Worm (Caenorhabditis elegans) whole organism, L4 larva: ENCODE results near the gene Y65A5A.24.

ENCODE experiments used
- F44E2.7 ChIP-seq: fragments of 200-800 bp; sonication (Bioruptor generic); IDR thresholded peaks from 2 replicates; pipeline ENCODE4 v2.1.2; 2022; ENCODE audit warnings: missing genetic modification characterization, missing compliant biosample characterization
- F49E8.2 ChIP-seq: sonication (generic microtip); optimal IDR thresholded peaks from 2 replicates; lab custom pipeline; 2016; ENCODE audit warnings: missing compliant biosample characterization, mild to moderate bottlenecking, missing genetic modification characterization, borderline replicate concordance
- R02D3.7 ChIP-seq: fragments of 150-350 bp; sonication (generic microtip); optimal IDR thresholded peaks from 3 replicates; lab custom pipeline; 2014; ENCODE audit warnings: missing biosample characterization, missing genetic modification characterization
- T20F7.1 ChIP-seq: fragments of 200-800 bp; sonication (Bioruptor generic); optimal IDR thresholded peaks from 2 replicates; lab custom pipeline; 2018; ENCODE audit warnings: mild to moderate bottlenecking, missing genetic modification characterization, missing compliant biosample characterization
- T26A8.4 ChIP-seq: fragments of 200-800 bp; sonication (Bioruptor generic); IDR thresholded peaks from 2 replicates; pipeline ENCODE4 v1.3.6; 2022; ENCODE audit warnings: missing genetic modification characterization, missing compliant biosample characterization
- Y75B8A.6 ChIP-seq: fragments of 200-800 bp; sonication (Bioruptor generic); IDR thresholded peaks from 2 replicates; pipeline ENCODE4 v1.3.6; 2022; ENCODE audit warnings: missing genetic modification reagents, missing genetic modification characterization, missing compliant biosample characterization
- ZK337.2 ChIP-seq: fragments of 200-800 bp; sonication (Bioruptor generic); IDR thresholded peaks from 2 replicates; pipeline ENCODE4 v1.3.6; 2022; ENCODE audit warnings: missing genetic modification reagents, missing genetic modification characterization, missing compliant biosample characterization
- aha-1 ChIP-seq: fragments of 150-350 bp; peaks from one replicate; lab custom pipeline; 2014; ENCODE audit warnings: missing biosample characterization, missing genetic modification characterization
- aly-2 ChIP-seq: sonication (generic microtip); optimal IDR thresholded peaks from 2 replicates; lab custom pipeline; 2018; ENCODE audit warnings: missing biosample characterization, missing genetic modification characterization
- ama-1 ChIP-seq: fragments of 150-350 bp; optimal IDR thresholded peaks from 2 replicates; lab custom pipeline; 2014; ENCODE audit warnings: inconsistent platforms, mixed read lengths
- arid-1 ChIP-seq: fragments of 200-800 bp; sonication (Bioruptor generic); conservative IDR thresholded peaks from 2 replicates; pipeline ENCODE4 v1.3.6; 2022; ENCODE audit warnings: missing genetic modification reagents, missing genetic modification characterization, missing compliant biosample characterization
- ceh-32 ChIP-seq: sonication (generic microtip); optimal IDR thresholded peaks from 2 replicates; lab custom pipeline; 2016; ENCODE audit warnings: mild to moderate bottlenecking, missing genetic modification characterization, missing compliant biosample characterization; ENCODE audit not compliant: poor library complexity
- ceh-82 ChIP-seq: sonication (generic microtip); optimal IDR thresholded peaks from 2 replicates; lab custom pipeline; 2017; ENCODE audit warnings: missing biosample characterization, missing genetic modification characterization
- ctbp-1 ChIP-seq: fragments of 200-800 bp; sonication (Bioruptor generic); IDR thresholded peaks from 2 replicates; pipeline ENCODE4 v1.3.6; 2022; ENCODE audit warnings: missing genetic modification reagents, missing genetic modification characterization, missing compliant biosample characterization
- daf-16 ChIP-seq, 3 experiments: sonication (generic microtip); optimal IDR thresholded peaks; 2 replicates each; lab custom pipeline; 2016 to 2017; ENCODE audit warnings: missing genetic modification characterization in 3 of 3, missing genetic modification reagents in 3 of 3, mild to moderate bottlenecking in 2 of 3, missing compliant biosample characterization in 2 of 3, missing biosample characterization in 1 of 3, moderate library complexity in 1 of 3
- daf-8 ChIP-seq: fragments of 200-800 bp; sonication (Bioruptor generic); IDR thresholded peaks from 2 replicates; pipeline ENCODE4 v1.3.6; 2022; ENCODE audit warnings: missing genetic modification characterization, missing compliant biosample characterization
- dmd-6 ChIP-seq: fragments of 200-800 bp; sonication (Bioruptor generic); IDR thresholded peaks from 2 replicates; pipeline ENCODE4 v1.3.6; 2022; ENCODE audit warnings: missing genetic modification reagents, missing genetic modification characterization, missing compliant biosample characterization
- dmd-9 ChIP-seq: fragments of 200-800 bp; sonication (Bioruptor generic); IDR thresholded peaks from 2 replicates; pipeline ENCODE4 v1.3.6; 2022; ENCODE audit warnings: missing genetic modification reagents, missing genetic modification characterization, missing compliant biosample characterization
- duxl-1 ChIP-seq: sonication (generic microtip); optimal IDR thresholded peaks from 2 replicates; lab custom pipeline; 2016; ENCODE audit warnings: mild to moderate bottlenecking, missing genetic modification characterization, moderate library complexity, missing compliant biosample characterization; ENCODE audit not compliant: poor library complexity
- dve-1 ChIP-seq: sonication (generic microtip); optimal IDR thresholded peaks from 2 replicates; lab custom pipeline; 2017; ENCODE audit warnings: antibody characterized with exemption, mild to moderate bottlenecking, missing genetic modification characterization, missing compliant biosample characterization; ENCODE audit not compliant: insufficient read depth
- egl-43 ChIP-seq: fragments of 200-800 bp; sonication (Bioruptor generic); IDR thresholded peaks from 2 replicates; pipeline ENCODE4 v1.3.6; 2022; ENCODE audit warnings: missing genetic modification reagents, missing genetic modification characterization, missing compliant biosample characterization
- fkh-10 ChIP-seq: fragments of 150-350 bp; optimal IDR thresholded peaks from 2 replicates; lab custom pipeline; 2014; ENCODE audit warnings: missing biosample characterization, missing genetic modification reagents, missing genetic modification characterization
- gei-8 ChIP-seq: fragments of 200-800 bp; sonication (Bioruptor generic); optimal IDR thresholded peaks from 2 replicates; lab custom pipeline; 2018; ENCODE audit warnings: mild to moderate bottlenecking, missing genetic modification characterization, missing compliant biosample characterization
- hlh-30 ChIP-seq: sonication (generic microtip); optimal IDR thresholded peaks from 2 replicates; lab custom pipeline; 2017; ENCODE audit warnings: antibody characterized with exemption, mild to moderate bottlenecking, missing genetic modification characterization, missing compliant biosample characterization; ENCODE audit not compliant: insufficient read depth
- hmg-1.1 ChIP-seq: fragments of 200-800 bp; sonication (Bioruptor generic); IDR thresholded peaks from 2 replicates; pipeline ENCODE4 v1.3.6; 2022; ENCODE audit warnings: missing genetic modification reagents, missing genetic modification characterization, missing compliant biosample characterization
- lim-7 ChIP-seq: fragments of 200-800 bp; sonication (Bioruptor generic); IDR thresholded peaks from 2 replicates; pipeline ENCODE4 v1.3.6; 2022; ENCODE audit warnings: missing genetic modification characterization, missing compliant biosample characterization
- lin-1 ChIP-seq: fragments of 200-800 bp; sonication (Bioruptor generic); IDR thresholded peaks from 2 replicates; pipeline ENCODE4 v1.3.6; 2022; ENCODE audit warnings: missing genetic modification reagents, missing genetic modification characterization, missing compliant biosample characterization
- lin-13 ChIP-seq: fragments of 150-350 bp; optimal IDR thresholded peaks from 2 replicates; lab custom pipeline; 2014; ENCODE audit warnings: missing biosample characterization, missing genetic modification reagents, missing genetic modification characterization
- lin-15B ChIP-seq: fragments of 150-350 bp; sonication (generic microtip); optimal IDR thresholded peaks from 3 replicates; lab custom pipeline; 2014; ENCODE audit warnings: missing biosample characterization, missing genetic modification characterization
- lin-39 ChIP-seq: fragments of 150-350 bp; optimal IDR thresholded peaks from 2 replicates; lab custom pipeline; 2014; ENCODE audit warnings: missing biosample characterization, missing genetic modification reagents, missing genetic modification characterization
- lir-3 ChIP-seq: sonication (generic microtip); optimal IDR thresholded peaks from 2 replicates; lab custom pipeline; 2016; ENCODE audit warnings: mild to moderate bottlenecking, missing genetic modification characterization, missing compliant biosample characterization
- lsy-2 ChIP-seq, 2 experiments: fragments of 150-350 bp in 1 of 2; sonication (generic microtip) in 1 of 2; optimal IDR thresholded peaks; 2 replicates each; lab custom pipeline; 2014 to 2017; ENCODE audit warnings: missing biosample characterization in 2 of 2, missing genetic modification characterization in 2 of 2
- madf-5 ChIP-seq, 2 experiments: fragments of 200-800 bp; sonication (Bioruptor generic); IDR thresholded peaks; 2 replicates each; pipeline ENCODE4 v1.3.6; 2022; ENCODE audit warnings: missing compliant biosample characterization in 2 of 2, missing genetic modification characterization in 2 of 2
- mdl-1 ChIP-seq, 2 experiments: fragments of 150-350 bp in 1 of 2; sonication (generic microtip) in 1 of 2; optimal IDR thresholded peaks; 2 replicates each; lab custom pipeline; 2014 to 2017; ENCODE audit warnings: missing biosample characterization in 2 of 2, missing genetic modification characterization in 2 of 2
- mxl-2 ChIP-seq: fragments of 200-800 bp; sonication (Bioruptor generic); conservative IDR thresholded peaks from 2 replicates; pipeline ENCODE4 v1.3.6; 2022; ENCODE audit warnings: missing genetic modification reagents, missing genetic modification characterization, missing compliant biosample characterization
- nhr-25 ChIP-seq: sonication (generic microtip); optimal IDR thresholded peaks from 2 replicates; lab custom pipeline; 2017; ENCODE audit warnings: missing genetic modification characterization, mild to moderate bottlenecking, missing compliant biosample characterization, antibody characterized with exemption, moderate library complexity, borderline replicate concordance; ENCODE audit not compliant: insufficient read depth
- nhr-42 ChIP-seq: fragments of 200-800 bp; sonication (Bioruptor generic); IDR thresholded peaks from 2 replicates; pipeline ENCODE4 v1.3.6; 2022; ENCODE audit warnings: missing genetic modification characterization, missing compliant biosample characterization
- nhr-48 ChIP-seq: sonication (generic microtip); optimal IDR thresholded peaks from 2 replicates; lab custom pipeline; 2016; ENCODE audit warnings: mild to moderate bottlenecking, missing genetic modification characterization, missing compliant biosample characterization
- nhr-6 ChIP-seq: fragments of 150-350 bp; optimal IDR thresholded peaks from 2 replicates; lab custom pipeline; 2014; ENCODE audit warnings: missing biosample characterization, missing genetic modification characterization
- nhr-77 ChIP-seq: fragments of 150-350 bp; optimal IDR thresholded peaks from 2 replicates; lab custom pipeline; 2014; ENCODE audit warnings: missing biosample characterization, missing genetic modification characterization
- set-16 ChIP-seq: fragments of 200-800 bp; sonication (Bioruptor generic); IDR thresholded peaks from 2 replicates; pipeline ENCODE4 v1.3.6; 2022; ENCODE audit warnings: missing genetic modification reagents, missing genetic modification characterization, missing compliant biosample characterization
- skn-1 ChIP-seq: fragments of 150-350 bp; optimal IDR thresholded peaks from 2 replicates; lab custom pipeline; 2014; ENCODE audit warnings: missing biosample characterization, missing genetic modification characterization
- spr-1 ChIP-seq: sonication (generic microtip); optimal IDR thresholded peaks from 2 replicates; lab custom pipeline; 2016; ENCODE audit warnings: mild to moderate bottlenecking, missing genetic modification characterization, missing compliant biosample characterization
- tra-1 ChIP-seq: fragments of 200-800 bp; sonication (Bioruptor generic); IDR thresholded peaks from 2 replicates; pipeline ENCODE4 v1.3.6; 2022; ENCODE audit warnings: missing genetic modification reagents, missing genetic modification characterization, missing compliant biosample characterization
- unc-39 ChIP-seq: sonication (generic microtip); optimal IDR thresholded peaks from 2 replicates; lab custom pipeline; 2017; ENCODE audit warnings: missing biosample characterization, missing genetic modification characterization
- unc-62 ChIP-seq, 3 experiments: fragments of 150-350 bp in 1 of 3; sonication (generic microtip); optimal IDR thresholded peaks in 2 of 3; peaks in 1 of 3; 1 replicate in 1 of 3; 2 replicates in 2 of 3; lab custom pipeline; 2014 to 2017; ENCODE audit warnings: missing biosample characterization in 3 of 3, missing genetic modification characterization in 3 of 3, missing genetic modification reagents in 3 of 3, missing genotype in 1 of 3
- vab-7 ChIP-seq: fragments of 200-800 bp; sonication (Bioruptor generic); IDR thresholded peaks from 2 replicates; pipeline ENCODE4 v1.3.6; 2022; ENCODE audit warnings: missing genetic modification reagents, missing genetic modification characterization, missing compliant biosample characterization
- zfp-2 ChIP-seq: sonication (generic microtip); optimal IDR thresholded peaks from 2 replicates; lab custom pipeline; 2016; ENCODE audit warnings: mild to moderate bottlenecking, missing genetic modification characterization, missing compliant biosample characterization
- zip-2 ChIP-seq: fragments of 150-350 bp; optimal IDR thresholded peaks from 2 replicates; lab custom pipeline; 2014; ENCODE audit warnings: missing biosample characterization, missing genetic modification characterization

Gene Y65A5A.24

DNA sequence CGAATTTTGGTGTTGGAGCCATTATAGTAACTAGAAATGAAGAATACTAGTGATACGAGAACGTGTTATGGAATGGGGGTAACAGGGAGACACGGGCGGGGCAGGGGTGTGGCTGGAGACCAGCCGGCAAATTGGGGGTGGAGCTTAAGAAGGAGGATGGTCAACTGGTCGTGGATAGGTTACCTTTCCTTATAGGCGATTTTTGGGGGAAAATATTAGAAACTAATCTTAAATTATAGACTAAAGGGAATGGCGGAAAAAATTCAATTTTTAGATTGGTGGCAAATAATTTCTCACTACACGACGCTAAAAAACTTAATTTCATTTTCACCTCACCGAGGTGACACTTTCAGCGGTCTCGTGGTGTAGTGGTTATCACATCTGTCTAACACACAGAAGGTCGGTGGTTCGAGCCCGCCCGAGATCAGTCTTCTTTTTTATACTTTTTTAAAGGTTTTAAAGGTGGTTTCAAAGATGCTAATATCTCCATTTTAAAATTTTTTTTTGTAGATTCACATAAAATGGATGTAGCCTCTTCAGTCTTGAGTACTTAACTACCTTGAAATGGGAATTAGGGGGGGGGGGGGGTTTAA lies 6.1 kb downstream of the Y65A5A.24 start, which contains the start of gene Y65A5A.1 (continued):
- TF ChIP-seq arid-1, result peak; percentile 62; the same call in 1 of the 2 replicates
- peak; percentile 84 for TF ChIP-seq egl-43 (GFP tag; lab: Robert Waterston, UW)
- TF ChIP-seq F44E2.7 (GFP tag; lab: Robert Waterston, UW), result no peak
- no peak for TF ChIP-seq zfp-2 (tag; lab: Kevin White, UChicago)
- peak; percentile 50 for TF ChIP-seq dve-1 (tag; lab: Kevin White, UChicago)
- peak in 1 of 2 experiments; percentile 76 for TF ChIP-seq daf-16 (GFP tag; optimal IDR thresholded peaks at IDR 0.05; lab: Kevin White, UChicago)
- peak; percentile 49 for TF ChIP-seq daf-16 (tag; optimal IDR thresholded peaks at IDR 0.05; lab: Kevin White, UChicago)
- TF ChIP-seq spr-1 (tag; lab: Kevin White, UChicago), result no peak
- no peak for TF ChIP-seq lin-15B
- TF ChIP-seq hmg-1.1 (GFP tag; lab: Robert Waterston, UW), result no peak
- no peak for TF ChIP-seq T20F7.1 (GFP tag; lab: Kevin White, UChicago)
- no peak for TF ChIP-seq duxl-1 (tag; lab: Kevin White, UChicago)
- no peak for TF ChIP-seq gei-8
- peak; percentile 30; the same call in 1 of the 2 replicates for TF ChIP-seq dmd-6
- no peak for TF ChIP-seq lin-39 (tag; lab: Kevin White, UChicago)
- TF ChIP-seq zip-2 (tag; lab: Kevin White, UChicago), result no peak
- 0 out of 2 replicates have a peak, but pooled peaks have one; percentile 17 for TF ChIP-seq tra-1 (GFP tag; lab: Robert Waterston, UW)
- TF ChIP-seq lin-13 (GFP tag; lab: Kevin White, UChicago), result peak; percentile 12
- no peak for TF ChIP-seq R02D3.7 (tag; lab: Kevin White, UChicago)
- TF ChIP-seq nhr-6 (tag; lab: Kevin White, UChicago), result no peak
- no peak for TF ChIP-seq daf-8 (GFP tag; lab: Robert Waterston, UW)
- TF ChIP-seq nhr-48 (tag; lab: Kevin White, UChicago), result no peak
- no peak for TF ChIP-seq nhr-25 (tag; lab: Kevin White, UChicago)
- TF ChIP-seq madf-5 (GFP tag; IDR thresholded peaks at IDR 0.05; lab: Robert Waterston, UW), result peak; percentile 36 to 79; a peak in 1 of 4 replicates
- TF ChIP-seq T26A8.4 (GFP tag; lab: Robert Waterston, UW), result no peak
- TF ChIP-seq ctbp-1 (GFP tag; lab: Robert Waterston, UW), result peak; percentile 71
- TF ChIP-seq Y75B8A.6 (GFP tag; lab: Robert Waterston, UW), result peak; percentile 56; the same call in 1 of the 2 replicates
- TF ChIP-seq hlh-30 (tag; lab: Kevin White, UChicago), result peak; percentile 38
- no peak for TF ChIP-seq skn-1 (tag; lab: Kevin White, UChicago)
- peak; percentile 73 for TF ChIP-seq aha-1 (tag; lab: Kevin White, UChicago)
- peak; percentile 89 for TF ChIP-seq vab-7 (GFP tag; lab: Robert Waterston, UW)
- TF ChIP-seq set-16, result no peak
- no peak for TF ChIP-seq unc-39 (tag; lab: Kevin White, UChicago)
- TF ChIP-seq lim-7 (GFP tag; lab: Robert Waterston, UW), result peak; percentile 79
- TF ChIP-seq F49E8.2 (tag; lab: Kevin White, UChicago), result no peak
- peak in 1 of 2 experiments; percentile 3 for TF ChIP-seq lsy-2 (tag; optimal IDR thresholded peaks at IDR 0.05; lab: Kevin White, UChicago)
- TF ChIP-seq fkh-10 (GFP tag; lab: Kevin White, UChicago), result no peak
- no peak for TF ChIP-seq unc-62 (GFP tag; optimal IDR thresholded peaks at IDR 0.05 in 1 of 2; lab: Kevin White, UChicago)
- TF ChIP-seq unc-62 (tag; optimal IDR thresholded peaks at IDR 0.05; lab: Kevin White, UChicago), result no peak
- no peak for TF ChIP-seq lin-1 (GFP tag; lab: Robert Waterston, UW)
- no peak for TF ChIP-seq ama-1
- TF ChIP-seq nhr-42 (GFP tag; lab: Robert Waterston, UW), result no peak
- TF ChIP-seq mxl-2, result no peak
- TF ChIP-seq ceh-82 (tag; lab: Kevin White, UChicago), result no peak
- no peak for TF ChIP-seq ZK337.2 (GFP tag; lab: Robert Waterston, UW)
- TF ChIP-seq ceh-32, result no peak
- TF ChIP-seq mdl-1 (tag; optimal IDR thresholded peaks at IDR 0.05; lab: Kevin White, UChicago), result no peak
- TF ChIP-seq lir-3, result no peak
- TF ChIP-seq dmd-9 (GFP tag; lab: Robert Waterston, UW), result peak; percentile 53; the same call in 1 of the 2 replicates
- no peak for TF ChIP-seq nhr-77 (tag; lab: Kevin White, UChicago)
- no peak for TF ChIP-seq aly-2
